Worm (Caenorhabditis elegans) whole organism, late embryonic: ENCODE measurements around the gene ints-11.

Source experiments
- T23F11.4 ChIP-seq: fragments of 200-800 bp; sonication (Bioruptor generic); optimal IDR thresholded peaks from 2 replicates; lab custom pipeline; 2018; ENCODE audit warnings: mild to moderate bottlenecking, missing genetic modification characterization, missing compliant biosample characterization
- ahr-1 ChIP-seq: sonication (generic microtip); optimal IDR thresholded peaks from 2 replicates; lab custom pipeline; 2016; ENCODE audit warnings: missing genetic modification characterization, missing compliant biosample characterization
- ama-1 ChIP-seq: fragments of 150-350 bp; optimal IDR thresholded peaks from 2 replicates; lab custom pipeline; 2014
- ceh-24 ChIP-seq: sonication (generic microtip); optimal IDR thresholded peaks from 2 replicates; lab custom pipeline; 2016; ENCODE audit warnings: mild to moderate bottlenecking, missing genetic modification characterization, missing compliant biosample characterization
- elt-2 ChIP-seq: sonication (generic microtip); optimal IDR thresholded peaks from 2 replicates; lab custom pipeline; 2016; ENCODE audit warnings: missing genetic modification reagents, missing genetic modification characterization, missing compliant biosample characterization
- ets-4 ChIP-seq: sonication (generic microtip); optimal IDR thresholded peaks from 2 replicates; lab custom pipeline; 2016; ENCODE audit warnings: missing genetic modification characterization, missing compliant biosample characterization
- fkh-10 ChIP-seq: fragments of 150-350 bp; optimal IDR thresholded peaks from 2 replicates; lab custom pipeline; 2014; ENCODE audit warnings: missing biosample characterization, missing genetic modification reagents, missing genetic modification characterization
- hlh-8 ChIP-seq: sonication (generic microtip); optimal IDR thresholded peaks from 2 replicates; lab custom pipeline; 2016; ENCODE audit warnings: missing genotype, missing genetic modification characterization, missing compliant biosample characterization
- nhr-11 ChIP-seq: fragments of 150-350 bp; optimal IDR thresholded peaks from 2 replicates; lab custom pipeline; 2014; ENCODE audit warnings: missing biosample characterization, missing genetic modification characterization
- pqm-1 ChIP-seq: sonication (generic microtip); optimal IDR thresholded peaks from 2 replicates; lab custom pipeline; 2016; ENCODE audit warnings: missing genetic modification characterization, missing compliant biosample characterization
- unc-3 ChIP-seq, 2 experiments: fragments of 200-800 bp in 1 of 2; sonication (Bioruptor generic) in 1 of 2; sonication (generic microtip) in 1 of 2; conservative IDR thresholded peaks in 1 of 2; optimal IDR thresholded peaks in 1 of 2; 2 replicates each; pipeline versions ENCODE4 v1.3.6 to Lab custom; 2016 to 2022; ENCODE audit warnings: missing compliant biosample characterization in 2 of 2, missing genetic modification characterization in 2 of 2, missing genetic modification reagents in 1 of 2

DNA sequence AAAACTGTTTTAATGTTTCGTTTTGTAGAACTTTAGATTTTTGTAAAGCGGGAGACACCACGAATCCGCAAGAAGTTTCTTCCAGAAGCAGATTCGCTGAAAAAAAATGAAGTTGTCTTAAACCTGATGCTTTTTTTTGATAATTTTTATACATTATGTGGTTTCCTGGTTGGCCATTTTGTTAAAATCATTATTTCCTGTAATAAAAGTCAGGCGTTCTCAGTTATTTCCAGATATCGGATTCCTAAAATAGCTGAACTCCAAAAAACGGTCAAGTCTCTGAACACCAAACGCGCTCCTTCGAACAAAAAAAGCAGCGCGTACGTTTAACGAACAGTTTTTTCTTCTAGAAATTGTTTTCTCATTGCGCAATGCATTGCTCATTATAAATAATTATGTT lies 5.9 kb downstream of the ints-11 start:
- TF ChIP-seq ama-1 (lab: Kevin White, UChicago), result no peak
- TF ChIP-seq ceh-24, result no peak
- TF ChIP-seq hlh-8 (tag; lab: Kevin White, UChicago), result peak; percentile 46
- peak; percentile 68 for TF ChIP-seq pqm-1 (tag; lab: Kevin White, UChicago)
- TF ChIP-seq fkh-10 (GFP tag; lab: Kevin White, UChicago), result no peak
- TF ChIP-seq nhr-11 (tag; lab: Kevin White, UChicago), result no peak
- no peak for TF ChIP-seq T23F11.4
- TF ChIP-seq unc-3 (GFP tag; conservative IDR thresholded peaks at IDR 0.05; lab: Robert Waterston, UW), result no peak
- TF ChIP-seq unc-3 (tag; optimal IDR thresholded peaks at IDR 0.05; lab: Kevin White, UChicago), result peak; percentile 28
- TF ChIP-seq elt-2 (tag; lab: Kevin White, UChicago), result peak; percentile 59
- peak; percentile 76 for TF ChIP-seq ets-4 (tag; lab: Kevin White, UChicago)
- peak; percentile 64 for TF ChIP-seq ahr-1
